Fruit fly (Drosophila melanogaster) whole organism, embryonic: ENCODE results near the gene Pld3.
A peak's percentile ranks its signal among the peaks of the same experiment; 100 is the strongest.

Source experiments
- Antp ChIP-seq: fragments of 200-800 bp; sonication (Bioruptor generic); optimal IDR thresholded peaks from 3 replicates; lab custom pipeline; 2016; ENCODE audit warnings: missing biosample characterization, missing genetic modification characterization
- Asciz ChIP-seq: fragments of 200-800 bp; sonication (Bioruptor generic); optimal IDR thresholded peaks from 2 replicates; lab custom pipeline; 2017; ENCODE audit warnings: missing biosample characterization, mild to moderate bottlenecking, missing genetic modification characterization, missing genetic modification reagents
- Blimp-1 ChIP-seq: fragments of 200-800 bp; sonication (Bioruptor generic); optimal IDR thresholded peaks from 3 replicates; lab custom pipeline; 2018; ENCODE audit warnings: missing biosample characterization, missing genetic modification characterization, mild to moderate bottlenecking, moderate library complexity, missing genetic modification reagents
- Bteb2 ChIP-seq: fragments of 200-800 bp; sonication (Bioruptor generic); optimal IDR thresholded peaks from 2 replicates; lab custom pipeline; 2016; ENCODE audit warnings: missing biosample characterization, missing genetic modification characterization
- CG10959 ChIP-seq: fragments of 200-800 bp; sonication (Bioruptor generic); IDR thresholded peaks from 2 replicates; pipeline ENCODE4 v1.3.6; 2022; ENCODE audit warnings: missing biosample characterization, missing genetic modification characterization
- CG12659 ChIP-seq: fragments of 200-800 bp; sonication (Bioruptor generic); optimal IDR thresholded peaks from 3 replicates; lab custom pipeline; 2017; ENCODE audit warnings: mild to moderate bottlenecking, missing biosample characterization, missing genetic modification reagents, missing genetic modification characterization
- CG13123 ChIP-seq: fragments of 200-800 bp; sonication (Bioruptor generic); optimal IDR thresholded peaks from 2 replicates; lab custom pipeline; 2016; ENCODE audit warnings: missing biosample characterization, missing genetic modification characterization
- CG13894 ChIP-seq: fragments of 200-800 bp; sonication (Bioruptor generic); optimal IDR thresholded peaks from 3 replicates; lab custom pipeline; 2018; ENCODE audit warnings: missing biosample characterization, mild to moderate bottlenecking, missing genetic modification characterization, moderate library complexity
- CG14860 ChIP-seq: fragments of 200-800 bp; sonication (Bioruptor generic); IDR thresholded peaks from 3 replicates; pipeline ENCODE4 v1.3.6; 2022; ENCODE audit warnings: missing biosample characterization, missing genetic modification characterization; ENCODE audit not compliant: partially characterized antibody
- CG1529 ChIP-seq: fragments of 200-800 bp; sonication (Bioruptor generic); optimal IDR thresholded peaks from 3 replicates; lab custom pipeline; 2018; ENCODE audit warnings: missing biosample characterization, missing genetic modification characterization
- CG1603 ChIP-seq: fragments of 200-800 bp; sonication (Bioruptor generic); optimal IDR thresholded peaks from 2 replicates; lab custom pipeline; 2019; ENCODE audit warnings: missing biosample characterization, mild to moderate bottlenecking, missing genetic modification characterization, moderate library complexity
- CG16815 ChIP-seq: fragments of 200-800 bp; sonication (Bioruptor generic); optimal IDR thresholded peaks from 3 replicates; lab custom pipeline; 2017; ENCODE audit warnings: missing biosample characterization, mild to moderate bottlenecking, missing genetic modification characterization
- CG2889 ChIP-seq: fragments of 200-800 bp; sonication (Bioruptor generic); IDR thresholded peaks from 3 replicates; pipeline ENCODE4 v1.3.6; 2022; ENCODE audit warnings: missing biosample characterization, missing genetic modification characterization
- CG34224 ChIP-seq: fragments of 200-800 bp; sonication (Bioruptor generic); IDR thresholded peaks from 3 replicates; pipeline ENCODE4 v1.3.6; 2022; ENCODE audit warnings: missing biosample characterization, missing genetic modification characterization; ENCODE audit not compliant: partially characterized antibody
- CG34422 ChIP-seq: fragments of 200-800 bp; sonication (Bioruptor generic); IDR thresholded peaks from 3 replicates; pipeline ENCODE4 v1.3.6; 2022; ENCODE audit warnings: missing biosample characterization, missing genetic modification characterization
- CG4360 ChIP-seq: fragments of 200-800 bp; sonication (Bioruptor generic); IDR thresholded peaks from 2 replicates; pipeline ENCODE4 v1.3.6; 2022; ENCODE audit warnings: missing biosample characterization, missing genetic modification characterization
- CG6272 ChIP-seq: fragments of 200-800 bp; sonication (Bioruptor generic); IDR thresholded peaks from 2 replicates; pipeline ENCODE4 v1.3.6; 2022; ENCODE audit warnings: missing biosample characterization, missing genetic modification characterization
- CG6654 ChIP-seq: fragments of 200-800 bp; sonication (Bioruptor generic); optimal IDR thresholded peaks from 2 replicates; lab custom pipeline; 2017; ENCODE audit warnings: missing biosample characterization, mild to moderate bottlenecking, missing genetic modification characterization
- CG8281 ChIP-seq: fragments of 200-800 bp; sonication (Bioruptor generic); optimal IDR thresholded peaks from 2 replicates; lab custom pipeline; 2018; ENCODE audit warnings: missing biosample characterization, mild to moderate bottlenecking, missing genetic modification characterization, moderate library complexity
- CG9215 ChIP-seq: fragments of 200-800 bp; sonication (Bioruptor generic); IDR thresholded peaks from 2 replicates; pipeline ENCODE4 v1.3.6; 2022; ENCODE audit warnings: missing biosample characterization, missing genetic modification characterization
- CHES-1-like ChIP-seq: fragments of 200-800 bp; sonication (Bioruptor generic); optimal IDR thresholded peaks from 2 replicates; lab custom pipeline; 2016; ENCODE audit warnings: missing biosample characterization, missing genetic modification characterization
- D ChIP-seq, 2 experiments: fragments of 200-800 bp in 1 of 2; fragments of >200 bp in 1 of 2; sonication (Bioruptor generic) in 1 of 2; optimal IDR thresholded peaks; 2 replicates in 1 of 2; 3 replicates in 1 of 2; lab custom pipeline; 2017; ENCODE audit warnings: mild to moderate bottlenecking in 1 of 2, missing biosample characterization in 1 of 2, missing genetic modification characterization in 1 of 2, missing genetic modification reagents in 1 of 2
- Drgx ChIP-seq: fragments of 200-800 bp; sonication (Bioruptor generic); IDR thresholded peaks from 2 replicates; pipeline ENCODE4 v1.3.6; 2022; ENCODE audit warnings: missing biosample characterization, missing genetic modification characterization
- Hand ChIP-seq: fragments of 200-800 bp; sonication (Bioruptor generic); optimal IDR thresholded peaks from 2 replicates; lab custom pipeline; 2017; ENCODE audit warnings: mild to moderate bottlenecking, missing biosample characterization, missing genetic modification reagents, missing genetic modification characterization
- Hr39 ChIP-seq: fragments of >200 bp; optimal IDR thresholded peaks from 2 replicates; lab custom pipeline; 2017
- Hr78 ChIP-seq, 2 experiments: fragments of 200-800 bp in 1 of 2; fragments of >200 bp in 1 of 2; sonication (Bioruptor generic) in 1 of 2; optimal IDR thresholded peaks; 2 replicates each; lab custom pipeline; 2017 to 2019; ENCODE audit warnings: missing biosample characterization in 2 of 2, missing genetic modification characterization in 2 of 2, mild to moderate bottlenecking in 1 of 2, moderate library complexity in 1 of 2
- MTF-1 ChIP-seq: fragments of 200-800 bp; sonication (Bioruptor generic); optimal IDR thresholded peaks from 2 replicates; lab custom pipeline; 2018; ENCODE audit warnings: missing biosample characterization, mild to moderate bottlenecking, missing genetic modification characterization, borderline replicate concordance
- Mrtf ChIP-seq: fragments of 200-800 bp; sonication (Bioruptor generic); IDR thresholded peaks from 3 replicates; pipeline ENCODE4 v1.3.6; 2022; ENCODE audit warnings: missing biosample characterization, missing genetic modification characterization
- Spps ChIP-seq: fragments of 200-800 bp; sonication (Bioruptor generic); optimal IDR thresholded peaks from 2 replicates; lab custom pipeline; 2018; ENCODE audit warnings: missing biosample characterization, mild to moderate bottlenecking, missing genetic modification characterization
- ash1 ChIP-seq: fragments of 200-800 bp; sonication (Bioruptor generic); optimal IDR thresholded peaks from 2 replicates; lab custom pipeline; 2018; ENCODE audit warnings: missing biosample characterization, mild to moderate bottlenecking, missing genetic modification characterization
- az2 ChIP-seq: fragments of 200-800 bp; sonication (Bioruptor generic); optimal IDR thresholded peaks from 3 replicates; lab custom pipeline; 2016; ENCODE audit warnings: missing biosample characterization, missing genetic modification characterization
- bsh ChIP-seq, 2 experiments: fragments of 200-800 bp; sonication (Bioruptor generic); optimal IDR thresholded peaks; 2 replicates each; lab custom pipeline; 2017 to 2018; ENCODE audit warnings: mild to moderate bottlenecking in 2 of 2, missing biosample characterization in 2 of 2, missing genetic modification characterization in 2 of 2, moderate library complexity in 1 of 2
- cas ChIP-seq: fragments of 200-800 bp; sonication (Bioruptor generic); IDR thresholded peaks from 2 replicates; pipeline ENCODE4 v1.3.6; 2022; ENCODE audit warnings: missing biosample characterization, missing genetic modification characterization
- chif ChIP-seq, 2 experiments: fragments of 200-800 bp; sonication (Bioruptor generic); optimal IDR thresholded peaks; 3 replicates each; lab custom pipeline; 2016; ENCODE audit warnings: missing biosample characterization in 2 of 2, missing genetic modification characterization in 2 of 2
- exex ChIP-seq: fragments of 200-800 bp; sonication (Bioruptor generic); optimal IDR thresholded peaks from 4 replicates; lab custom pipeline; 2018; ENCODE audit warnings: missing biosample characterization, mild to moderate bottlenecking, missing genetic modification characterization, moderate library complexity
- gem ChIP-seq: fragments of 200-800 bp; sonication (Bioruptor generic); optimal IDR thresholded peaks from 2 replicates; lab custom pipeline; 2019; ENCODE audit warnings: missing biosample characterization, mild to moderate bottlenecking, missing genetic modification characterization, moderate library complexity
- ham ChIP-seq: fragments of 200-800 bp; sonication (Bioruptor generic); IDR thresholded peaks from 2 replicates; pipeline ENCODE4 v1.3.6; 2022; ENCODE audit warnings: missing biosample characterization, missing genetic modification characterization
- ind ChIP-seq: fragments of 200-800 bp; sonication (Bioruptor generic); optimal IDR thresholded peaks from 3 replicates; lab custom pipeline; 2016; ENCODE audit warnings: missing biosample characterization, missing genetic modification characterization
- jigr1 ChIP-seq: fragments of 200-800 bp; sonication (Bioruptor generic); IDR thresholded peaks from 3 replicates; pipeline ENCODE4 v1.3.6; 2022; ENCODE audit warnings: missing biosample characterization, missing genetic modification characterization
- jumu ChIP-seq: fragments of 200-800 bp; sonication (Bioruptor generic); optimal IDR thresholded peaks from 3 replicates; lab custom pipeline; 2016; ENCODE audit warnings: missing biosample characterization, missing genetic modification characterization
- kni ChIP-seq: fragments of 200-800 bp; sonication (Bioruptor generic); optimal IDR thresholded peaks from 3 replicates; lab custom pipeline; 2017; ENCODE audit warnings: mild to moderate bottlenecking, missing biosample characterization, missing genetic modification reagents, missing genetic modification characterization
- luna ChIP-seq: fragments of 200-800 bp; sonication (Bioruptor generic); optimal IDR thresholded peaks from 2 replicates; lab custom pipeline; 2016; ENCODE audit warnings: missing biosample characterization, missing genetic modification characterization
- otp ChIP-seq: fragments of 200-800 bp; sonication (Bioruptor generic); IDR thresholded peaks from 3 replicates; pipeline ENCODE4, ENCODE4 v1.3.6; 2022; ENCODE audit warnings: missing biosample characterization, missing genetic modification characterization
- pfk ChIP-seq: fragments of 200-800 bp; sonication (Bioruptor generic); optimal IDR thresholded peaks from 2 replicates; lab custom pipeline; 2018; ENCODE audit warnings: missing biosample characterization, mild to moderate bottlenecking, missing genetic modification characterization, moderate library complexity
- tna ChIP-seq: fragments of 200-800 bp; sonication (Bioruptor generic); IDR thresholded peaks from 2 replicates; pipeline ENCODE4 v1.3.6; 2022; ENCODE audit warnings: missing biosample characterization, missing genetic modification characterization; ENCODE audit not compliant: partially characterized antibody
- zf30C ChIP-seq: fragments of 200-800 bp; sonication (Bioruptor generic); optimal IDR thresholded peaks from 3 replicates; lab custom pipeline; 2018; ENCODE audit warnings: missing biosample characterization, mild to moderate bottlenecking, missing genetic modification characterization

Gene Pld3

dm6 chr2L:21196511-21196910, 37.9 kb downstream of the Pld3 start (continued):
- TF ChIP-seq tna (GFP tag; lab: Robert Waterston, UW), result no peak
- TF ChIP-seq Asciz (GFP tag; lab: Kevin White, UChicago), result no peak
- no peak for TF ChIP-seq cas (GFP tag; lab: Robert Waterston, UW)
- TF ChIP-seq gem (tag; lab: Kevin White, UChicago), result peak; percentile 48
- TF ChIP-seq CG6654, result no peak
- TF ChIP-seq az2 (GFP tag; lab: Kevin White, UChicago), result no peak
- TF ChIP-seq CG34224 (GFP tag; lab: Robert Waterston, UW), result no peak
- no peak for TF ChIP-seq Spps (tag; lab: Kevin White, UChicago)
- TF ChIP-seq CG1603 (tag; lab: Kevin White, UChicago), result peak; percentile 13

dm6 chr2L:21197178-21197577, 38.5 kb downstream of the Pld3 start:
- no peak for TF ChIP-seq kni
- TF ChIP-seq gem (tag; lab: Kevin White, UChicago), result peak; percentile 6
- TF ChIP-seq Drgx, result peak; percentile 62

dm6 chr2L:21198633-21199264, 40.1 kb downstream of the Pld3 start, which contains the start of gene Ret:
TSS of gene Ret (minus strand) at chr2L:21198762.
- TF ChIP-seq D (optimal IDR thresholded peaks at IDR 0.05; lab: Kevin White, UChicago) (no peak), D (GFP tag; optimal IDR thresholded peaks at IDR 0.05; lab: Kevin White, UChicago) (no peak), Antp (no peak), CG8281 (tag; lab: Kevin White, UChicago) (no peak), CG2889 (GFP tag; lab: Robert Waterston, UW) (no peak), ham (GFP tag; lab: Robert Waterston, UW) (no peak), CG13894 (peak; percentile 5), CG12659 (GFP tag; lab: Kevin White, UChicago) (no peak), CG9215 (GFP tag; lab: Robert Waterston, UW) (no peak), ind (GFP tag; lab: Kevin White, UChicago) (no peak), Hr78 (GFP tag; optimal IDR thresholded peaks at IDR 0.05; lab: Kevin White, UChicago) (no peak), jigr1 (GFP tag; lab: Robert Waterston, UW) (no peak), ash1 (GFP tag; lab: Kevin White, UChicago) (no peak), CG14860 (GFP tag; lab: Robert Waterston, UW) (no peak), otp (GFP tag; lab: Robert Waterston, UW) (no peak), CG34422 (GFP tag; lab: Robert Waterston, UW) (no peak), CHES-1-like (GFP tag; lab: Kevin White, UChicago) (no peak), CG16815 (no peak), CG4360 (GFP tag; lab: Robert Waterston, UW) (no peak), exex (no peak), pfk (no peak), luna (GFP tag; lab: Kevin White, UChicago) (no peak), Hand (no peak), CG13123 (GFP tag; lab: Kevin White, UChicago) (no peak), CG10959 (GFP tag; lab: Robert Waterston, UW) (no peak), MTF-1 (GFP tag; lab: Kevin White, UChicago) (no peak), jumu (GFP tag; lab: Kevin White, UChicago) (no peak), CG6654 (no peak), Hr39 (no peak), bsh (GFP tag; optimal IDR thresholded peaks at IDR 0.05; lab: Kevin White, UChicago) (no peak), CG1529 (GFP tag; lab: Kevin White, UChicago) (peak; percentile 11), CG6272 (no peak), Mrtf (GFP tag; lab: Robert Waterston, UW) (no peak), Blimp-1 (GFP tag; lab: Kevin White, UChicago) (peak; percentile 15), zf30C (GFP tag; lab: Kevin White, UChicago) (no peak), chif (GFP tag; optimal IDR thresholded peaks at IDR 0.05; lab: Kevin White, UChicago) (no peak), Bteb2 (no peak)
